Worm (Caenorhabditis elegans) whole organism, L1 larva: ENCODE data around the gene F44A6.3.

Source experiments
- C34B4.2 ChIP-seq: sonication (generic microtip); optimal IDR thresholded peaks from 2 replicates; lab custom pipeline; 2017; ENCODE audit warnings: mild to moderate bottlenecking, missing genetic modification characterization, missing compliant biosample characterization
- F16B12.6 ChIP-seq: fragments of 150-350 bp; optimal IDR thresholded peaks from 2 replicates; lab custom pipeline; 2014; ENCODE audit warnings: missing biosample characterization, missing genetic modification characterization
- Y116A8C.19 ChIP-seq: sonication (generic microtip); optimal IDR thresholded peaks from 2 replicates; lab custom pipeline; 2016; ENCODE audit warnings: missing compliant biosample characterization, missing genetic modification characterization, borderline replicate concordance
- ama-1 ChIP-seq: fragments of 150-350 bp; optimal IDR thresholded peaks from 2 replicates; lab custom pipeline; 2014
- blmp-1 ChIP-seq: fragments of 150-350 bp; optimal IDR thresholded peaks from 2 replicates; lab custom pipeline; 2014; ENCODE audit warnings: missing biosample characterization, missing genetic modification characterization
- ces-1 ChIP-seq: fragments of 150-350 bp; optimal IDR thresholded peaks from 2 replicates; lab custom pipeline; 2014; ENCODE audit warnings: missing biosample characterization, missing genetic modification reagents, missing genetic modification characterization
- dsc-1 ChIP-seq: sonication (generic microtip); optimal IDR thresholded peaks from 2 replicates; lab custom pipeline; 2016; ENCODE audit warnings: mild to moderate bottlenecking, missing genetic modification characterization, missing compliant biosample characterization
- efl-3 ChIP-seq: fragments of 200-800 bp; sonication (Bioruptor generic); optimal IDR thresholded peaks from 2 replicates; lab custom pipeline; 2018; ENCODE audit warnings: mild to moderate bottlenecking, missing genetic modification characterization, missing compliant biosample characterization
- egl-13 ChIP-seq: sonication (generic microtip); optimal IDR thresholded peaks from 2 replicates; lab custom pipeline; 2016; ENCODE audit warnings: missing genotype, missing genetic modification reagents, missing genetic modification characterization, missing compliant biosample characterization
- fkh-10 ChIP-seq: sonication (generic microtip); optimal IDR thresholded peaks from 2 replicates; lab custom pipeline; 2017; ENCODE audit warnings: missing biosample characterization, missing genetic modification reagents, missing genetic modification characterization
- fkh-4 ChIP-seq: sonication (generic microtip); optimal IDR thresholded peaks from 2 replicates; lab custom pipeline; 2016; ENCODE audit warnings: missing compliant biosample characterization, missing genetic modification characterization, borderline replicate concordance
- fkh-8 ChIP-seq: sonication (generic microtip); optimal IDR thresholded peaks from 2 replicates; lab custom pipeline; 2016; ENCODE audit warnings: mild to moderate bottlenecking, missing genetic modification characterization, missing compliant biosample characterization
- grh-1 ChIP-seq: fragments of 200-800 bp; sonication (Bioruptor generic); IDR thresholded peaks from 2 replicates; pipeline ENCODE4 v1.3.6; 2022; ENCODE audit warnings: missing genetic modification reagents, missing genetic modification characterization, missing compliant biosample characterization
- hlh-17 ChIP-seq: fragments of 200-800 bp; sonication (Bioruptor generic); optimal IDR thresholded peaks from 2 replicates; lab custom pipeline; 2018; ENCODE audit warnings: missing genetic modification characterization, mild to moderate bottlenecking, missing compliant biosample characterization, moderate library complexity, borderline replicate concordance
- hlh-4 ChIP-seq: sonication (generic microtip); optimal IDR thresholded peaks from 2 replicates; lab custom pipeline; 2016; ENCODE audit warnings: mild to moderate bottlenecking, missing genetic modification characterization, missing compliant biosample characterization
- hpl-2 ChIP-seq: fragments of 150-350 bp; optimal IDR thresholded peaks from 2 replicates; lab custom pipeline; 2014; ENCODE audit warnings: missing biosample characterization, missing genetic modification reagents, missing genetic modification characterization
- irx-1 ChIP-seq: sonication (generic microtip); optimal IDR thresholded peaks from 2 replicates; lab custom pipeline; 2016; ENCODE audit warnings: missing genetic modification characterization, missing compliant biosample characterization
- isw-1 ChIP-seq: fragments of 200-800 bp; sonication (Bioruptor generic); IDR thresholded peaks from 2 replicates; pipeline ENCODE4 v1.3.6; 2022; ENCODE audit warnings: missing genetic modification characterization, missing compliant biosample characterization
- jun-1 ChIP-seq: fragments of 150-350 bp; optimal IDR thresholded peaks from 2 replicates; lab custom pipeline; 2014; ENCODE audit warnings: missing biosample characterization, missing genetic modification reagents, missing genetic modification characterization
- lin-15B ChIP-seq: fragments of 150-350 bp; sonication (generic microtip); optimal IDR thresholded peaks from 3 replicates; lab custom pipeline; 2014; ENCODE audit warnings: missing biosample characterization, missing genetic modification characterization
- lin-35 ChIP-seq, 2 experiments: fragments of 150-350 bp; optimal IDR thresholded peaks; 2 replicates each; lab custom pipeline; 2014; ENCODE audit warnings: missing biosample characterization in 2 of 2, missing genetic modification characterization in 2 of 2, missing genetic modification reagents in 2 of 2
- lir-3 ChIP-seq: sonication (generic microtip); optimal IDR thresholded peaks from 2 replicates; lab custom pipeline; 2016; ENCODE audit warnings: mild to moderate bottlenecking, missing genetic modification characterization, moderate library complexity, missing compliant biosample characterization; ENCODE audit not compliant: poor library complexity
- lsy-2 ChIP-seq, 2 experiments: fragments of 150-350 bp; optimal IDR thresholded peaks; 2 replicates each; lab custom pipeline; 2014; ENCODE audit warnings: missing biosample characterization in 2 of 2, missing genetic modification characterization in 2 of 2
- mab-9 ChIP-seq: fragments of 200-800 bp; sonication (Bioruptor generic); IDR thresholded peaks from 2 replicates; pipeline ENCODE4 v1.3.6; 2022; ENCODE audit warnings: missing genetic modification reagents, missing genetic modification characterization, missing compliant biosample characterization
- mep-1 ChIP-seq: fragments of 150-350 bp; optimal IDR thresholded peaks from 2 replicates; lab custom pipeline; 2014; ENCODE audit warnings: missing biosample characterization, missing genetic modification characterization
- nhr-19 ChIP-seq: fragments of 200-800 bp; sonication (Bioruptor generic); conservative IDR thresholded peaks from 2 replicates; pipeline ENCODE4 v1.3.6; 2022; ENCODE audit warnings: missing genetic modification characterization, missing compliant biosample characterization
- nhr-237 ChIP-seq: fragments of 150-350 bp; optimal IDR thresholded peaks from 2 replicates; lab custom pipeline; 2014; ENCODE audit warnings: missing biosample characterization, missing genetic modification characterization
- nhr-71 ChIP-seq: sonication (generic microtip); optimal IDR thresholded peaks from 2 replicates; lab custom pipeline; 2016; ENCODE audit warnings: mild to moderate bottlenecking, missing genetic modification characterization, moderate library complexity, missing compliant biosample characterization
- nhr-76 ChIP-seq: sonication (generic microtip); optimal IDR thresholded peaks from 2 replicates; lab custom pipeline; 2017; ENCODE audit warnings: missing biosample characterization, missing genetic modification characterization
- nhr-84 ChIP-seq: sonication (generic microtip); optimal IDR thresholded peaks from 2 replicates; lab custom pipeline; 2017; ENCODE audit warnings: missing biosample characterization, missing genetic modification characterization
- nhr-85 ChIP-seq: sonication (generic microtip); peaks from one replicate; lab custom pipeline; 2016; ENCODE audit warnings: missing genetic modification characterization, inconsistent platforms, missing compliant biosample characterization
- nhr-90 ChIP-seq: sonication (generic microtip); optimal IDR thresholded peaks from 2 replicates; lab custom pipeline; 2016; ENCODE audit warnings: mild to moderate bottlenecking, missing genetic modification characterization, missing compliant biosample characterization; ENCODE audit not compliant: poor library complexity
- pax-3 ChIP-seq: fragments of 200-800 bp; sonication (Bioruptor generic); optimal IDR thresholded peaks from 2 replicates; lab custom pipeline; 2018; ENCODE audit warnings: mild to moderate bottlenecking, missing genetic modification characterization, moderate library complexity, missing compliant biosample characterization
- pqm-1 ChIP-seq: sonication (generic microtip); optimal IDR thresholded peaks from 3 replicates; lab custom pipeline; 2017; ENCODE audit warnings: missing biosample characterization, missing genetic modification characterization
- snpc-4 ChIP-seq: fragments of 150-350 bp; optimal IDR thresholded peaks from 2 replicates; lab custom pipeline; 2014; ENCODE audit warnings: missing biosample characterization, missing genetic modification characterization
- snu-23 ChIP-seq: sonication (generic microtip); optimal IDR thresholded peaks from 2 replicates; lab custom pipeline; 2016; ENCODE audit warnings: missing genetic modification characterization, missing compliant biosample characterization
- sox-4 ChIP-seq: sonication (generic microtip); optimal IDR thresholded peaks from 2 replicates; lab custom pipeline; 2016; ENCODE audit warnings: missing genetic modification characterization, missing compliant biosample characterization
- sptf-1 ChIP-seq: fragments of 150-350 bp; optimal IDR thresholded peaks from 2 replicates; lab custom pipeline; 2014; ENCODE audit warnings: missing biosample characterization, missing genetic modification characterization
- swsn-7 ChIP-seq: sonication (generic microtip); optimal IDR thresholded peaks from 2 replicates; lab custom pipeline; 2016; ENCODE audit warnings: missing genetic modification characterization, missing compliant biosample characterization
- unc-30 ChIP-seq: sonication (generic microtip); optimal IDR thresholded peaks from 2 replicates; lab custom pipeline; 2017; ENCODE audit warnings: missing biosample characterization, missing genetic modification characterization
- unc-62 ChIP-seq: fragments of 150-350 bp; optimal IDR thresholded peaks from 2 replicates; lab custom pipeline; 2014; ENCODE audit warnings: missing biosample characterization, missing genetic modification reagents, missing genetic modification characterization
- unc-86 ChIP-seq: sonication (generic microtip); optimal IDR thresholded peaks from 2 replicates; lab custom pipeline; 2016; ENCODE audit warnings: missing genetic modification characterization, missing compliant biosample characterization
- vab-15 ChIP-seq: sonication (generic microtip); optimal IDR thresholded peaks from 2 replicates; lab custom pipeline; 2017; ENCODE audit warnings: missing genotype, mild to moderate bottlenecking, missing genetic modification characterization, missing compliant biosample characterization
- zip-4 ChIP-seq: fragments of 200-800 bp; sonication (Bioruptor generic); optimal IDR thresholded peaks from 2 replicates; lab custom pipeline; 2018; ENCODE audit warnings: mild to moderate bottlenecking, missing genetic modification characterization, moderate library complexity, missing compliant biosample characterization
- ztf-11 ChIP-seq, 2 experiments: sonication (generic microtip); optimal IDR thresholded peaks; 2 replicates each; lab custom pipeline; 2016 to 2017; ENCODE audit warnings: missing genetic modification characterization in 2 of 2, missing biosample characterization in 1 of 2, missing compliant biosample characterization in 1 of 2

F44A6.3 gene

DNA sequence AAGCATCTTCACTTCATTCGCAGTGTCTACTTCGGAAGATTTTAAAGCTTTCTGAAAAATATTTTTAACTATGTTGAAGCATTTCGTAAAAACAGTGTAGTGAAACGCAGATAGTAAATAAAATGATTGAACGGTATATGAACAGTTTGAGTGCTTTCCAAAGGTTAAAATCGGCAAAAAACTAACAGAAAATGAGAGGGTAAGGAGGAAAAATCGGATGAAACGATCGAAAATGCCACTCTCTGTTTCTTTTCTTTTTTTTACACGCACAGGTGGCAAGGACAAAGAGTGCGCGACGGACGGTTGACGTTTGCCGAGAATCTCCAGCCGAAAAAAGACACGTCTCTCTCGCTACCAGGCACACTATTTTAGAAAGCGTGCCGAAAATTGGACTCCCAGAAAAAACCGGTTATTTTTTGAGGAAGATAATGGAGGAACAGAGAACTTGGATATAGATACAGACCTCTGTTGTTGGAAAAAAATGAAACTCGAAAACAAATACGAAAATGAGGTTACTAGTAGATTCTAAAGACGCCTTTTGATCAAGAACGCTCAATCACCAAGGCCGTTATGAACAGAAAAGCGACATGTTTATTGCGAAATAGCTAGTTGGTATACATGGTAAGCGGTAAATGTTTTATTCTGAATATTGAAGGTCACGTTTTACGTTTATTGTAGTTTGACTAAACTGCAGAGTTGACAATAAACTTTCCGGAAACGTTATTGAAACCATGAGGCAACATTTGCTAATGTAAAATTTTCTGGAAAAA is 18.1 kb upstream of the F44A6.3 start, which contains the start of gene myrf-2 (continued):
- peak; percentile 36 for TF ChIP-seq nhr-71 (tag; lab: Kevin White, UChicago)
- TF ChIP-seq vab-15 = no peak
- TF ChIP-seq nhr-76 (tag; lab: Kevin White, UChicago) = no peak
- TF ChIP-seq ces-1 (GFP tag; lab: Kevin White, UChicago) = no peak
- TF ChIP-seq sox-4 = no peak
- TF ChIP-seq lsy-2 (tag; optimal IDR thresholded peaks at IDR 0.05; lab: Kevin White, UChicago) = peak in 1 of 2 experiments; percentile 20
- peak; percentile 90 for TF ChIP-seq nhr-85 (tag; lab: Kevin White, UChicago)
- TF ChIP-seq hlh-4 (tag; lab: Kevin White, UChicago) = no peak
- TF ChIP-seq lin-35 (GFP tag; optimal IDR thresholded peaks at IDR 0.05; lab: Kevin White, UChicago) = no peak
- TF ChIP-seq hpl-2 = no peak
- TF ChIP-seq mab-9 (GFP tag; lab: Robert Waterston, UW) = no peak
- no peak for TF ChIP-seq pqm-1 (tag; lab: Kevin White, UChicago)
- TF ChIP-seq jun-1 (tag; lab: Kevin White, UChicago) = no peak
- TF ChIP-seq fkh-10 (GFP tag; lab: Kevin White, UChicago) = no peak
- peak; percentile 47 for TF ChIP-seq mep-1 (tag; lab: Kevin White, UChicago)
- TF ChIP-seq zip-4 (GFP tag; lab: Kevin White, UChicago) = peak; percentile 63
- no peak for TF ChIP-seq F16B12.6
- TF ChIP-seq snu-23 = peak; percentile 47
- no peak for TF ChIP-seq isw-1
- no peak for TF ChIP-seq nhr-84 (tag; lab: Kevin White, UChicago)
- TF ChIP-seq ama-1 = no peak
- TF ChIP-seq sptf-1 = no peak
- no peak for TF ChIP-seq C34B4.2 (tag; lab: Kevin White, UChicago)
- no peak for TF ChIP-seq fkh-8 (tag; lab: Kevin White, UChicago)
- peak; percentile 91 for TF ChIP-seq grh-1 (GFP tag; lab: Robert Waterston, UW)
- TF ChIP-seq efl-3 = no peak
- no peak for TF ChIP-seq Y116A8C.19 (tag; lab: Kevin White, UChicago)
- no peak for TF ChIP-seq unc-86
- peak; percentile 19 for TF ChIP-seq nhr-90
- TF ChIP-seq egl-13 = no peak
- TF ChIP-seq lir-3 (tag; lab: Kevin White, UChicago) = no peak
- no peak for TF ChIP-seq fkh-4
- TF ChIP-seq blmp-1 (tag; lab: Kevin White, UChicago) = peak; percentile 89
- TF ChIP-seq nhr-237 (tag; lab: Kevin White, UChicago) = no peak
- TF ChIP-seq dsc-1 = no peak
- TF ChIP-seq ztf-11 (tag; optimal IDR thresholded peaks at IDR 0.05; lab: Kevin White, UChicago) = no peak
- no peak for TF ChIP-seq nhr-19 (GFP tag; lab: Robert Waterston, UW)
- TF ChIP-seq unc-62 (GFP tag; lab: Kevin White, UChicago) = no peak
- TF ChIP-seq swsn-7 (tag; lab: Kevin White, UChicago) = peak; percentile 1
- no peak for TF ChIP-seq hlh-17 (GFP tag; lab: Kevin White, UChicago)
- no peak for TF ChIP-seq irx-1 (tag; lab: Kevin White, UChicago)
- TF ChIP-seq unc-30 (tag; lab: Kevin White, UChicago) = no peak
- TF ChIP-seq lin-15B (tag; lab: Kevin White, UChicago) = no peak
- TF ChIP-seq snpc-4 = no peak
- no peak for TF ChIP-seq pax-3
- TF ChIP-seq, all 84 proteins: peak for 15
